Worm (Caenorhabditis elegans) whole organism, L4/young adult: ENCODE measurements around the gene C38C5.1.

Experiments
- W03F9.2 ChIP-seq: fragments of 150-350 bp; optimal IDR thresholded peaks from 2 replicates; lab custom pipeline; 2014; ENCODE audit warnings: missing biosample characterization, missing genetic modification characterization
- dao-5 ChIP-seq: sonication (generic microtip); optimal IDR thresholded peaks from 2 replicates; lab custom pipeline; 2016; ENCODE audit warnings: missing genotype, missing genetic modification characterization, moderate library complexity, missing compliant biosample characterization
- him-1 ChIP-seq: sonication (generic microtip); optimal IDR thresholded peaks from 2 replicates; lab custom pipeline; 2016; ENCODE audit warnings: missing genotype, missing genetic modification reagents, missing genetic modification characterization, missing compliant biosample characterization

ce11 chrX:5516365-5516764 is 41.5 kb upstream of the C38C5.1 start:
- TF ChIP-seq dao-5 (tag; lab: Kevin White, UChicago), result no peak
- no peak for TF ChIP-seq him-1 (tag; lab: Kevin White, UChicago)
- no peak for TF ChIP-seq W03F9.2 (tag; lab: Kevin White, UChicago)
